Fruit fly (Drosophila melanogaster) whole organism, adult: ENCODE data around the gene CG15213.

Experiments used
- CG12768 ChIP-seq: fragments of 200-800 bp; sonication (Bioruptor generic); optimal IDR thresholded peaks from 2 replicates; lab custom pipeline; 2017; ENCODE audit warnings: missing biosample characterization, missing genetic modification characterization, mild to moderate bottlenecking, moderate library complexity, missing genetic modification reagents
- CG5204 ChIP-seq: fragments of 200-800 bp; sonication (Bioruptor generic); optimal IDR thresholded peaks from 2 replicates; lab custom pipeline; 2016; ENCODE audit warnings: missing biosample characterization, missing genetic modification characterization
- Mnt ChIP-seq: fragments of 200-800 bp; sonication (Bioruptor generic); optimal IDR thresholded peaks from 2 replicates; lab custom pipeline; 2016; ENCODE audit warnings: missing biosample characterization, mild to moderate bottlenecking, missing genetic modification characterization
- kay ChIP-seq: fragments of 200-800 bp; sonication (Bioruptor generic); peaks from one replicate; lab custom pipeline; 2016; ENCODE audit warnings: missing biosample characterization, missing genetic modification characterization, borderline replicate concordance
- ovo ChIP-seq: fragments of 200-800 bp; sonication (Bioruptor generic); optimal IDR thresholded peaks from 2 replicates; lab custom pipeline; 2016; ENCODE audit warnings: missing biosample characterization, missing genetic modification characterization
- pad ChIP-seq: fragments of 200-800 bp; sonication (Bioruptor generic); optimal IDR thresholded peaks from 3 replicates; lab custom pipeline; 2017; ENCODE audit warnings: missing biosample characterization, missing genetic modification characterization, mild to moderate bottlenecking, moderate library complexity, missing genetic modification reagents
- tj ChIP-seq: fragments of 200-800 bp; sonication (Bioruptor generic); optimal IDR thresholded peaks from 3 replicates; lab custom pipeline; 2017; ENCODE audit warnings: missing biosample characterization, mild to moderate bottlenecking, missing genetic modification characterization, moderate library complexity

DNA sequence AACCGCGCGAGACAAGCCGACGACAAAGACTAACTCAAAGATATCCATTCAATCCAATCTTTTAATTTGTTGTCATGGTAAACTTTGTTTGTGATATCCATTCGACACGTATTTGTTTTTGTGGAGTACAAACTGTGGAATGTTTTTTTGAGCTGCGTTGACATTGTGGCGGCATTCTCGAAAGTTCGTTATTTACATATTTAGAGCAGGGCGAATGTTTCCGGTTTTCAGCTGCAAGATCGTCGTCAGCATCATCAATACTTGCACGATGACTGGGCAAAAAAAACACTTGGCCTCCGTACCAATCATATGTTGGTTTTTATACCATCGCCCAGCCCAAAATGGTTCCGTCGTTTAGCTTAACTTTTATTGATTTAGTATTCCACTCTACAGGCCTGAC is 2.5 kb downstream of the CG15213 start:
- TF ChIP-seq Mnt (no peak), kay (no peak), ovo (GFP tag; lab: Kevin White, UChicago) (no peak), pad (GFP tag; lab: Kevin White, UChicago) (no peak), CG5204 (GFP tag; lab: Kevin White, UChicago) (no peak), tj (GFP tag; lab: Kevin White, UChicago) (no peak), CG12768 (no peak)
